ENCODE assay signal across 2 fruit fly cellular contexts in the genomic region with DNA sequence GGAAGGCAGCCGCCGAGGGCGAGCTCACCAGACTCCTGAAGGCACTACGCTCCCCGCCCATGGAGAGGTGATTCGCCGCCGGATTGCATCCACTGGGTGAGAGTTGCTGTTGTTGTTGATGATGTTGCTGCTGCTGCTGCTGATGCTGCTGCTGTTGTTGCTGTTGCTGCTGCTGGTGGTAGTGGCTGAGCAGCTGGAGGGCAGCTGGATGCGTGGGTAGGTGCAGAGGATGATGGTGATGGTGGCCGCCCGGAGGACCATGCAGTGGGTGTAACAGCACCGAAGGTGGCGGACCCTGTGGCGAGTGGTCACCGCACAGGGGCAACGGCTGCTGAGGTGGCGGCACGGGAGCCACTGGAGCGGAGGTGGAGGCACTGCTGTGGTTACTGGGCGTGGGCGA.
TF ChIP-seq lines count a peak whose summit lies in the region.

No protein-coding gene starts in this region.

- TF ChIP-seq CTCF in whole organism, embryonic (GFP tag; optimal IDR thresholded peaks at IDR 0.05; lab: Kevin White, UChicago) = no peak

TF ChIP-seq in whole organism, embryonic, 481 proteins besides CTCF, POLR2A, EP300 and RAD21:
- TF ChIP-seq Hr39 (optimal IDR thresholded peaks at IDR 0.05; lab: Kevin White, UChicago) (no peak), cg (GFP tag; optimal IDR thresholded peaks at IDR 0.05; lab: Kevin White, UChicago) (no peak), eve (GFP tag; optimal IDR thresholded peaks at IDR 0.05; lab: Kevin White, UChicago) (no peak), CG3407 (GFP tag; optimal IDR thresholded peaks at IDR 0.05; lab: Kevin White, UChicago) (no peak), CG1832 (GFP tag; optimal IDR thresholded peaks at IDR 0.05; lab: Kevin White, UChicago) (no peak), CG15269 (tag; optimal IDR thresholded peaks at IDR 0.05; lab: Kevin White, UChicago) (no peak), CG11093 (GFP tag; IDR thresholded peaks at IDR 0.05; lab: Robert Waterston, UW) (0 out of 3 replicates have a peak, but pooled peaks have one; percentile 13), Med (GFP tag; lab: Kevin White, UChicago) (peak; percentile 23), Dbx (GFP tag; IDR thresholded peaks at IDR 0.05; lab: Robert Waterston, UW) (0 out of 3 replicates have a peak, but pooled peaks have one; percentile 21), Ets65A (GFP tag; lab: Kevin White, UChicago) (peak; percentile 81), Hr3 (GFP tag; optimal IDR thresholded peaks at IDR 0.05; lab: Kevin White, UChicago) (no peak), CG10543 (GFP tag; optimal IDR thresholded peaks at IDR 0.05; lab: Kevin White, UChicago) (no peak), slbo (GFP tag; IDR thresholded peaks at IDR 0.05; lab: Robert Waterston, UW) (no peak), CG8478 (optimal IDR thresholded peaks at IDR 0.05; lab: Kevin White, UChicago) (peak; percentile 71), CHES-1-like (GFP tag; optimal IDR thresholded peaks at IDR 0.05; lab: Kevin White, UChicago) (no peak), knrl (GFP tag; IDR thresholded peaks at IDR 0.05; lab: Robert Waterston, UW; ENCODE audit: partially characterized antibody) (no peak)

TF ChIP-seq in whole organism, wandering third instar larva, 38 proteins besides CTCF, POLR2A, EP300 and RAD21:
- TF ChIP-seq Dfd (GFP tag; optimal IDR thresholded peaks at IDR 0.05; lab: Kevin White, UChicago) = peak; percentile 73
- no peak for TF ChIP-seq sv (GFP tag; optimal IDR thresholded peaks at IDR 0.05; lab: Kevin White, UChicago)
- TF ChIP-seq h (GFP tag; optimal IDR thresholded peaks at IDR 0.05; lab: Kevin White, UChicago) = no peak
- TF ChIP-seq Jra (GFP tag; optimal IDR thresholded peaks at IDR 0.05; lab: Kevin White, UChicago) = no peak
- no peak for TF ChIP-seq Myc (optimal IDR thresholded peaks at IDR 0.05; lab: Kevin White, UChicago)
- no peak for TF ChIP-seq N (GFP tag; optimal IDR thresholded peaks at IDR 0.05; lab: Kevin White, UChicago)
- TF ChIP-seq brk (GFP tag; optimal IDR thresholded peaks at IDR 0.05; lab: Kevin White, UChicago) = no peak
- TF ChIP-seq dsf (GFP tag; optimal IDR thresholded peaks at IDR 0.05; lab: Kevin White, UChicago; ENCODE audit: borderline replicate concordance) = no peak
- no peak for TF ChIP-seq br (GFP tag; optimal IDR thresholded peaks at IDR 0.05; lab: Kevin White, UChicago)
